Worm (Caenorhabditis elegans) whole organism, late embryonic: ENCODE data around the gene ndub-3.

Experiments
- C38D4.7 ChIP-seq: fragments of 200-800 bp; sonication (Bioruptor generic); optimal IDR thresholded peaks from 2 replicates; lab custom pipeline; 2018; ENCODE audit warnings: mild to moderate bottlenecking, missing genetic modification characterization, moderate library complexity, missing compliant biosample characterization
- K09A11.1 ChIP-seq: sonication (generic microtip); optimal IDR thresholded peaks from 2 replicates; lab custom pipeline; 2017; ENCODE audit warnings: antibody characterized with exemption, mild to moderate bottlenecking, missing genetic modification characterization, missing compliant biosample characterization; ENCODE audit not compliant: insufficient read depth
- ama-1 ChIP-seq: fragments of 150-350 bp; optimal IDR thresholded peaks from 2 replicates; lab custom pipeline; 2014
- ceh-34 ChIP-seq: sonication (generic microtip); optimal IDR thresholded peaks from 2 replicates; lab custom pipeline; 2016; ENCODE audit warnings: mild to moderate bottlenecking, missing genetic modification characterization, missing compliant biosample characterization
- fax-1 ChIP-seq: sonication (generic microtip); optimal IDR thresholded peaks from 2 replicates; lab custom pipeline; 2016; ENCODE audit warnings: missing genotype, missing genetic modification characterization, missing compliant biosample characterization
- hlh-13 ChIP-seq: fragments of 200-800 bp; sonication (Bioruptor generic); optimal IDR thresholded peaks from 2 replicates; lab custom pipeline; 2018; ENCODE audit warnings: mild to moderate bottlenecking, missing genetic modification characterization, missing compliant biosample characterization
- nfya-1 ChIP-seq: sonication (generic microtip); optimal IDR thresholded peaks from 2 replicates; lab custom pipeline; 2017; ENCODE audit warnings: missing genetic modification characterization, mild to moderate bottlenecking, missing compliant biosample characterization, antibody characterized with exemption, moderate library complexity
- pqm-1 ChIP-seq: sonication (generic microtip); optimal IDR thresholded peaks from 2 replicates; lab custom pipeline; 2016; ENCODE audit warnings: missing genetic modification characterization, missing compliant biosample characterization
- sdc-2 ChIP-seq: sonication (generic microtip); optimal IDR thresholded peaks from 2 replicates; lab custom pipeline; 2016; ENCODE audit warnings: missing genotype, missing genetic modification characterization, missing compliant biosample characterization
- unc-55 ChIP-seq: sonication (generic microtip); optimal IDR thresholded peaks from 2 replicates; lab custom pipeline; 2017; ENCODE audit warnings: missing biosample characterization, missing genetic modification reagents, missing genetic modification characterization
- unc-86 ChIP-seq: sonication (generic microtip); optimal IDR thresholded peaks from 2 replicates; lab custom pipeline; 2016; ENCODE audit warnings: missing genetic modification characterization, missing compliant biosample characterization

DNA sequence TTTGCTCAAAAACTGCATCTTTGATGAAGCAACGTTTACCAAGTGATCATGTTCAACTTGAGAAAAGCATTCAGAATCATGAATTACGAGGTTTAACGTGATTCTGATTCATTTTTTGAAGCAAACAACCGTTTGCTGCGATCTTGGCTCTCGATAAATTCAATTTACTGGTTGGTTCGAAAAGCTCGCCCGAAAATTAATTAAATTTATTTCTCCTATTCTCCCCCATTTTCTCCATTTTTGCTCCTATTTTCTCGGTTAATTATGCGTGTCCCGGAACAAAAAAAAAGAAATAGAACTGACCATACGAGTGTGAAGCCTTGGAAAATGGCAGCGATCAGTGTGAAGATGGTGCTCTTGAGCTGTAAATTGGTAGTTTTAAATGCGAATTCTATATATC is 7.8 kb downstream of the ndub-3 start:
- TF ChIP-seq unc-55, result no peak
- no peak for TF ChIP-seq nfya-1 (tag; lab: Kevin White, UChicago)
- no peak for TF ChIP-seq ama-1 (lab: Kevin White, UChicago)
- no peak for TF ChIP-seq hlh-13 (GFP tag; lab: Kevin White, UChicago)
- no peak for TF ChIP-seq ceh-34 (tag; lab: Kevin White, UChicago)
- no peak for TF ChIP-seq pqm-1
- TF ChIP-seq sdc-2 (tag; lab: Kevin White, UChicago), result no peak
- TF ChIP-seq unc-86, result no peak
- no peak for TF ChIP-seq C38D4.7
- no peak for TF ChIP-seq K09A11.1 (tag; lab: Kevin White, UChicago)
- no peak for TF ChIP-seq fax-1
